Fruit fly (Drosophila melanogaster) whole organism, adult: ENCODE data around the gene CG31523.

Source experiments
- CG12768 ChIP-seq: fragments of 200-800 bp; sonication (Bioruptor generic); optimal IDR thresholded peaks from 2 replicates; lab custom pipeline; 2017; ENCODE audit warnings: missing biosample characterization, missing genetic modification characterization, mild to moderate bottlenecking, moderate library complexity, missing genetic modification reagents
- CG14711 ChIP-seq: fragments of 200-800 bp; sonication (Bioruptor generic); optimal IDR thresholded peaks from 2 replicates; lab custom pipeline; 2018; ENCODE audit warnings: missing biosample characterization, mild to moderate bottlenecking, missing genetic modification characterization, moderate library complexity
- CG1620 ChIP-seq: fragments of 200-800 bp; sonication (Bioruptor generic); optimal IDR thresholded peaks from 2 replicates; lab custom pipeline; 2016; ENCODE audit warnings: missing biosample characterization, missing genetic modification characterization
- CG33017 ChIP-seq: fragments of 200-800 bp; sonication (Bioruptor generic); optimal IDR thresholded peaks from 2 replicates; lab custom pipeline; 2018; ENCODE audit warnings: missing biosample characterization, mild to moderate bottlenecking, missing genetic modification characterization, moderate library complexity
- Clk ChIP-seq: fragments of 200-800 bp; sonication (Bioruptor generic); optimal IDR thresholded peaks from 2 replicates; lab custom pipeline; 2017; ENCODE audit warnings: missing biosample characterization, missing genetic modification characterization
- ovo ChIP-seq: fragments of 200-800 bp; sonication (Bioruptor generic); optimal IDR thresholded peaks from 2 replicates; lab custom pipeline; 2016; ENCODE audit warnings: missing biosample characterization, missing genetic modification characterization
- tj ChIP-seq: fragments of 200-800 bp; sonication (Bioruptor generic); optimal IDR thresholded peaks from 3 replicates; lab custom pipeline; 2017; ENCODE audit warnings: missing biosample characterization, mild to moderate bottlenecking, missing genetic modification characterization, moderate library complexity

- TF ChIP-seq CG33017 (no peak), CG14711 (tag; lab: Kevin White, UChicago) (no peak), CG12768 (GFP tag; lab: Kevin White, UChicago) (no peak), Clk (GFP tag; lab: Kevin White, UChicago) (no peak), ovo (no peak), CG1620 (GFP tag; lab: Kevin White, UChicago) (no peak), tj (GFP tag; lab: Kevin White, UChicago) (no peak)
Observed at dm6 chr3R:4506265-4506664, 27.3 kb upstream of the CG31523 start, which contains the start of gene CG34425.
